Worm (Caenorhabditis elegans): Measurements from ENCODE around the gene Y39G8B.10.

- TF ChIP-seq him-1 (tag; optimal IDR thresholded peaks at IDR 0.05) (no peak), dao-5 (tag; optimal IDR thresholded peaks at IDR 0.05) (no peak)
Observed at ce11 chrII:13968979-13969378, 13.9 kb downstream of the Y39G8B.10 start, which contains the start of gene sre-43.
